Fruit fly (Drosophila melanogaster): Measurements from ENCODE around the gene Dhc1.
A peak's percentile ranks its signal among the peaks of the same experiment; 100 is the strongest.

The Dhc1 gene

dm6 chr3R:9628607-9629006 lies 45.8 kb downstream of the Dhc1 start (continued):
- TF ChIP-seq Hey (tag; optimal IDR thresholded peaks at IDR 0.05) (no peak), amos (GFP tag; IDR thresholded peaks at IDR 0.05; ENCODE audit: partially characterized antibody) (peak; percentile 67; the same call in 1 of the 2 replicates), CG2129 (GFP tag; IDR thresholded peaks at IDR 0.05; ENCODE audit: partially characterized antibody) (no peak), CG3163 (GFP tag; optimal IDR thresholded peaks at IDR 0.05) (no peak), CG43689 (GFP tag; IDR thresholded peaks at IDR 0.05) (no peak), salm (tag; optimal IDR thresholded peaks at IDR 0.05) (no peak), mam (GFP tag; optimal IDR thresholded peaks at IDR 0.05) (no peak), phol (tag; optimal IDR thresholded peaks at IDR 0.05) (peak; percentile 76), CG6254 (GFP tag; optimal IDR thresholded peaks at IDR 0.05) (no peak), Sry-β (GFP tag; optimal IDR thresholded peaks at IDR 0.05) (no peak), wek (GFP tag; optimal IDR thresholded peaks at IDR 0.05) (no peak), ems (GFP tag; optimal IDR thresholded peaks at IDR 0.05) (no peak), CG15269 (tag; optimal IDR thresholded peaks at IDR 0.05) (no peak), CG12104 (GFP tag; optimal IDR thresholded peaks at IDR 0.05) (no peak), ham (GFP tag; IDR thresholded peaks at IDR 0.05) (no peak), bbx (GFP tag; IDR thresholded peaks at IDR 0.05; ENCODE audit: partially characterized antibody) (peak; percentile 11; the same call in 1 of the 2 replicates), jigr1 (GFP tag; IDR thresholded peaks at IDR 0.05) (no peak), CG15601 (tag; optimal IDR thresholded peaks at IDR 0.05) (no peak), CG13287 (GFP tag; IDR thresholded peaks at IDR 0.05; ENCODE audit: partially characterized antibody) (peak; percentile 74), Max (GFP tag; optimal IDR thresholded peaks at IDR 0.05) (peak; percentile 63), Nf-YB (GFP tag; optimal IDR thresholded peaks at IDR 0.05) (peak; percentile 9), CG31224 (GFP tag; IDR thresholded peaks at IDR 0.05) (no peak), Nf-YC (tag; optimal IDR thresholded peaks at IDR 0.05) (peak; percentile 57), CG1603 (tag; optimal IDR thresholded peaks at IDR 0.05) (peak; percentile 56), CG10366 (GFP tag; IDR thresholded peaks at IDR 0.05) (no peak), CG4404 (GFP tag; IDR thresholded peaks at IDR 0.05) (no peak), CG12155 (GFP tag; optimal IDR thresholded peaks at IDR 0.05) (no peak), BEAF-32 (GFP tag; optimal IDR thresholded peaks at IDR 0.05) (peak; percentile 65), Usf (GFP tag; optimal IDR thresholded peaks at IDR 0.05) (no peak), dysf (GFP tag; IDR thresholded peaks at IDR 0.05) (no peak), Myb (GFP tag; optimal IDR thresholded peaks at IDR 0.05) (peak; percentile 48), CG1792 (GFP tag; optimal IDR thresholded peaks at IDR 0.05) (no peak), chm (GFP tag; IDR thresholded peaks at IDR 0.05) (no peak)

- TF ChIP-seq D (optimal IDR thresholded peaks at IDR 0.05) (peak; percentile 13), D (GFP tag; optimal IDR thresholded peaks at IDR 0.05) (no peak), Atf6 (GFP tag; IDR thresholded peaks at IDR 0.05) (peak; percentile 23; the same call in 1 of the 2 replicates), Med (GFP tag) (peak; percentile 67), CG2875 (GFP tag; optimal IDR thresholded peaks at IDR 0.05) (no peak), kah (GFP tag; optimal IDR thresholded peaks at IDR 0.05) (peak; percentile 68), Side (GFP tag; optimal IDR thresholded peaks at IDR 0.05) (no peak), scrt (GFP tag; optimal IDR thresholded peaks at IDR 0.05) (peak; percentile 40), CG6791 (GFP tag; IDR thresholded peaks at IDR 0.05; ENCODE audit: partially characterized antibody) (0 out of 3 replicates have a peak, but pooled peaks have one; percentile 34), CG11456 (GFP tag; IDR thresholded peaks at IDR 0.05) (0 out of 3 replicates have a peak, but pooled peaks have one; percentile 41), CG11093 (GFP tag; IDR thresholded peaks at IDR 0.05) (0 out of 3 replicates have a peak, but pooled peaks have one; percentile 22), Drgx (GFP tag; IDR thresholded peaks at IDR 0.05) (0 out of 2 replicates have a peak, but pooled peaks have one; percentile 13), Optix (GFP tag; IDR thresholded peaks at IDR 0.05) (0 out of 3 replicates have a peak, but pooled peaks have one; percentile 21), gcm2 (GFP tag; optimal IDR thresholded peaks at IDR 0.05) (no peak), mld (GFP tag; IDR thresholded peaks at IDR 0.05; ENCODE audit: partially characterized antibody) (0 out of 3 replicates have a peak, but pooled peaks have one; percentile 18), ara (GFP tag; IDR thresholded peaks at IDR 0.05) (0 out of 2 replicates have a peak, but pooled peaks have one; percentile 25), CG15514 (GFP tag; optimal IDR thresholded peaks at IDR 0.05) (no peak)
These were observed 46.4 kb downstream of the Dhc1 start for dm6 chr3R:9628036-9628435.
